Worm (Caenorhabditis elegans) whole organism, late embryonic: ENCODE measurements around the gene srb-18.

Source experiments
- ahr-1 ChIP-seq: sonication (generic microtip); optimal IDR thresholded peaks from 2 replicates; lab custom pipeline; 2016; ENCODE audit warnings: missing genetic modification characterization, missing compliant biosample characterization
- ceh-18 ChIP-seq: sonication (generic microtip); optimal IDR thresholded peaks from 2 replicates; lab custom pipeline; 2016; ENCODE audit warnings: missing genetic modification characterization, missing compliant biosample characterization
- ceh-22 ChIP-seq: sonication (generic microtip); optimal IDR thresholded peaks from 2 replicates; lab custom pipeline; 2017; ENCODE audit warnings: missing biosample characterization, missing genetic modification characterization
- ceh-34 ChIP-seq: sonication (generic microtip); optimal IDR thresholded peaks from 2 replicates; lab custom pipeline; 2016; ENCODE audit warnings: mild to moderate bottlenecking, missing genetic modification characterization, missing compliant biosample characterization
- ceh-9 ChIP-seq: sonication (generic microtip); optimal IDR thresholded peaks from 2 replicates; lab custom pipeline; 2016; ENCODE audit warnings: mild to moderate bottlenecking, missing genetic modification characterization, inconsistent platforms, missing compliant biosample characterization
- elt-2 ChIP-seq: sonication (generic microtip); optimal IDR thresholded peaks from 2 replicates; lab custom pipeline; 2016; ENCODE audit warnings: missing genetic modification reagents, missing genetic modification characterization, missing compliant biosample characterization
- hlh-30 ChIP-seq: sonication (generic microtip); optimal IDR thresholded peaks from 2 replicates; lab custom pipeline; 2017; ENCODE audit warnings: antibody characterized with exemption, missing genetic modification characterization, missing compliant biosample characterization; ENCODE audit not compliant: insufficient read depth
- mec-3 ChIP-seq: sonication (generic microtip); optimal IDR thresholded peaks from 2 replicates; lab custom pipeline; 2016; ENCODE audit warnings: borderline replicate concordance, missing genetic modification characterization, missing compliant biosample characterization
- nhr-232 ChIP-seq: sonication (generic microtip); optimal IDR thresholded peaks from 2 replicates; lab custom pipeline; 2016; ENCODE audit warnings: missing genetic modification characterization, missing compliant biosample characterization
- npax-4 ChIP-seq: sonication (generic microtip); optimal IDR thresholded peaks from 2 replicates; lab custom pipeline; 2016; ENCODE audit warnings: missing genetic modification characterization, missing compliant biosample characterization
- pag-3 ChIP-seq: sonication (generic microtip); optimal IDR thresholded peaks from 2 replicates; lab custom pipeline; 2016; ENCODE audit warnings: missing compliant biosample characterization, missing genetic modification characterization, borderline replicate concordance
- pha-2 ChIP-seq: sonication (generic microtip); optimal IDR thresholded peaks from 2 replicates; lab custom pipeline; 2017; ENCODE audit warnings: mild to moderate bottlenecking, missing genetic modification characterization, missing compliant biosample characterization
- pha-4 ChIP-seq: fragments of 150-350 bp; optimal IDR thresholded peaks from 2 replicates; lab custom pipeline; 2018; ENCODE audit warnings: missing biosample characterization, missing genetic modification reagents, missing genetic modification characterization
- pros-1 ChIP-seq: fragments of 150-350 bp; optimal IDR thresholded peaks from 2 replicates; lab custom pipeline; 2014; ENCODE audit warnings: missing biosample characterization, missing genetic modification reagents, missing genetic modification characterization
- sdc-2 ChIP-seq: sonication (generic microtip); optimal IDR thresholded peaks from 2 replicates; lab custom pipeline; 2016; ENCODE audit warnings: missing genotype, missing genetic modification characterization, missing compliant biosample characterization
- sox-4 ChIP-seq: sonication (generic microtip); optimal IDR thresholded peaks from 2 replicates; lab custom pipeline; 2017; ENCODE audit warnings: mild to moderate bottlenecking, missing genetic modification characterization, inconsistent platforms, missing compliant biosample characterization
- unc-3 ChIP-seq, 2 experiments: fragments of 200-800 bp in 1 of 2; sonication (Bioruptor generic) in 1 of 2; sonication (generic microtip) in 1 of 2; conservative IDR thresholded peaks in 1 of 2; optimal IDR thresholded peaks in 1 of 2; 2 replicates each; pipeline versions ENCODE4 v1.3.6 to Lab custom; 2016 to 2022; ENCODE audit warnings: missing compliant biosample characterization in 2 of 2, missing genetic modification characterization in 2 of 2, missing genetic modification reagents in 1 of 2

srb-18 gene

ce11 chrV:7562947-7563346, 47.9 kb downstream of the srb-18 start, which contains the start of gene F19F10.1:
F19F10.1 (plus strand) TSS chrV:7563247.
- TF ChIP-seq ceh-9 (tag; lab: Kevin White, UChicago) (no peak), pros-1 (tag; lab: Kevin White, UChicago) (no peak), ceh-18 (tag; lab: Kevin White, UChicago) (no peak), ceh-34 (tag; lab: Kevin White, UChicago) (no peak), pha-2 (tag; lab: Kevin White, UChicago) (no peak), ahr-1 (tag; lab: Kevin White, UChicago) (no peak), hlh-30 (tag; lab: Kevin White, UChicago) (no peak), pag-3 (no peak), pha-4 (tag; lab: Kevin White, UChicago) (no peak), sdc-2 (tag; lab: Kevin White, UChicago) (no peak), elt-2 (tag; lab: Kevin White, UChicago) (no peak), sox-4 (tag; lab: Kevin White, UChicago) (no peak), nhr-232 (tag; lab: Kevin White, UChicago) (no peak), npax-4 (tag; lab: Kevin White, UChicago) (no peak), ceh-22 (no peak), unc-3 (GFP tag; conservative IDR thresholded peaks at IDR 0.05; lab: Robert Waterston, UW) (no peak), unc-3 (tag; optimal IDR thresholded peaks at IDR 0.05; lab: Kevin White, UChicago) (no peak), mec-3 (tag; lab: Kevin White, UChicago) (no peak)
